Fruit fly (Drosophila melanogaster) whole organism, embryonic: ENCODE measurements around the gene trx.

ENCODE experiments used
- Aef1 ChIP-seq: fragments of 200-800 bp; sonication (Bioruptor generic); IDR thresholded peaks from 3 replicates; pipeline ENCODE4 v1.3.6; 2022; ENCODE audit warnings: missing biosample characterization, missing genetic modification characterization
- Bdp1 ChIP-seq: fragments of 200-800 bp; sonication (Bioruptor generic); optimal IDR thresholded peaks from 3 replicates; lab custom pipeline; 2016; ENCODE audit warnings: missing biosample characterization, missing genetic modification characterization
- Bgb ChIP-seq: fragments of 200-800 bp; sonication (Bioruptor generic); IDR thresholded peaks from 2 replicates; pipeline ENCODE4 v1.3.6; 2022; ENCODE audit warnings: missing biosample characterization, missing genetic modification characterization; ENCODE audit not compliant: partially characterized antibody
- Blimp-1 ChIP-seq: fragments of 200-800 bp; sonication (Bioruptor generic); optimal IDR thresholded peaks from 3 replicates; lab custom pipeline; 2018; ENCODE audit warnings: missing biosample characterization, missing genetic modification characterization, mild to moderate bottlenecking, moderate library complexity, missing genetic modification reagents
- CG10267 ChIP-seq: fragments of 200-800 bp; sonication (Bioruptor generic); optimal IDR thresholded peaks from 2 replicates; lab custom pipeline; 2018; ENCODE audit warnings: missing biosample characterization, mild to moderate bottlenecking, missing genetic modification characterization, moderate library complexity
- CG10321 ChIP-seq: fragments of 200-800 bp; sonication (Bioruptor generic); IDR thresholded peaks from 2 replicates; pipeline ENCODE4 v1.3.6; 2022; ENCODE audit warnings: missing biosample characterization, missing genetic modification characterization
- CG10366 ChIP-seq: fragments of 200-800 bp; sonication (Bioruptor generic); IDR thresholded peaks from 2 replicates; pipeline ENCODE4 v1.3.6; 2022; ENCODE audit warnings: missing biosample characterization, missing genetic modification characterization
- CG11247 ChIP-seq: fragments of 200-800 bp; sonication (Bioruptor generic); IDR thresholded peaks from 2 replicates; pipeline ENCODE4 v1.3.6; 2022; ENCODE audit warnings: missing biosample characterization, missing genetic modification characterization
- CG12769 ChIP-seq: fragments of 200-800 bp; sonication (Bioruptor generic); optimal IDR thresholded peaks from 2 replicates; lab custom pipeline; 2019; ENCODE audit warnings: missing biosample characterization, mild to moderate bottlenecking, missing genetic modification characterization, moderate library complexity
- CG14710 ChIP-seq: fragments of 200-800 bp; sonication (Bioruptor generic); optimal IDR thresholded peaks from 3 replicates; lab custom pipeline; 2019; ENCODE audit warnings: missing biosample characterization, mild to moderate bottlenecking, missing genetic modification characterization, moderate library complexity
- CG15514 ChIP-seq: fragments of 200-800 bp; sonication (Bioruptor generic); optimal IDR thresholded peaks from 3 replicates; lab custom pipeline; 2017; ENCODE audit warnings: missing biosample characterization, missing genetic modification characterization, mild to moderate bottlenecking, moderate library complexity, missing genetic modification reagents
- CG17186 ChIP-seq: fragments of 200-800 bp; sonication (Bioruptor generic); optimal IDR thresholded peaks from 3 replicates; lab custom pipeline; 2017; ENCODE audit warnings: missing biosample characterization, missing genetic modification reagents, missing genetic modification characterization
- CG17328 ChIP-seq: fragments of 200-800 bp; sonication (Bioruptor generic); IDR thresholded peaks from 2 replicates; pipeline ENCODE4 v1.3.6; 2022; ENCODE audit warnings: missing biosample characterization, missing genetic modification characterization
- CG17361 ChIP-seq: fragments of 200-800 bp; sonication (Bioruptor generic); IDR thresholded peaks from 3 replicates; pipeline ENCODE4 v1.3.6; 2022; ENCODE audit warnings: missing biosample characterization, missing genetic modification characterization
- CG17912 ChIP-seq: fragments of 200-800 bp; sonication (Bioruptor generic); optimal IDR thresholded peaks from 2 replicates; lab custom pipeline; 2018; ENCODE audit warnings: missing biosample characterization, mild to moderate bottlenecking, missing genetic modification characterization
- CG18476 ChIP-seq: fragments of 200-800 bp; sonication (Bioruptor generic); optimal IDR thresholded peaks from 2 replicates; lab custom pipeline; 2016; ENCODE audit warnings: missing biosample characterization, mild to moderate bottlenecking, missing genetic modification characterization
- CG31441 ChIP-seq: fragments of 200-800 bp; sonication (Bioruptor generic); IDR thresholded peaks from 2 replicates; pipeline ENCODE4 v1.3.6; 2022; ENCODE audit warnings: missing biosample characterization, missing genetic modification characterization
- CG34224 ChIP-seq: fragments of 200-800 bp; sonication (Bioruptor generic); IDR thresholded peaks from 3 replicates; pipeline ENCODE4 v1.3.6; 2022; ENCODE audit warnings: missing biosample characterization, missing genetic modification characterization; ENCODE audit not compliant: partially characterized antibody
- CG4328 ChIP-seq: fragments of 200-800 bp; sonication (Bioruptor generic); optimal IDR thresholded peaks from 3 replicates; lab custom pipeline; 2017; ENCODE audit warnings: missing biosample characterization, missing genetic modification reagents, missing genetic modification characterization
- CG4820 ChIP-seq: fragments of 200-800 bp; sonication (Bioruptor generic); optimal IDR thresholded peaks from 3 replicates; lab custom pipeline; 2016; ENCODE audit warnings: missing biosample characterization, missing genetic modification characterization
- CG7963 ChIP-seq: fragments of 200-800 bp; sonication (Bioruptor generic); IDR thresholded peaks from 3 replicates; pipeline ENCODE4 v1.3.6; 2022; ENCODE audit warnings: missing biosample characterization, missing genetic modification characterization; ENCODE audit not compliant: partially characterized antibody
- CG9437 ChIP-seq: fragments of 200-800 bp; sonication (Bioruptor generic); optimal IDR thresholded peaks from 2 replicates; lab custom pipeline; 2018; ENCODE audit warnings: missing biosample characterization, mild to moderate bottlenecking, missing genetic modification characterization
- CHES-1-like ChIP-seq: fragments of 200-800 bp; sonication (Bioruptor generic); optimal IDR thresholded peaks from 2 replicates; lab custom pipeline; 2016; ENCODE audit warnings: missing biosample characterization, missing genetic modification characterization
- D19A ChIP-seq: fragments of 200-800 bp; optimal IDR thresholded peaks from 3 replicates; lab custom pipeline; 2019; ENCODE audit warnings: missing biosample characterization, mild to moderate bottlenecking, missing genetic modification characterization, moderate library complexity
- E2f2 ChIP-seq: fragments of 200-800 bp; sonication (Bioruptor generic); IDR thresholded peaks from 2 replicates; pipeline ENCODE4 v1.3.6; 2022; ENCODE audit warnings: missing biosample characterization, missing genetic modification characterization
- HLH4C ChIP-seq: fragments of 200-800 bp; sonication (Bioruptor generic); IDR thresholded peaks from 3 replicates; pipeline ENCODE4 v1.3.6; 2022; ENCODE audit warnings: missing biosample characterization, missing genetic modification characterization; ENCODE audit not compliant: partially characterized antibody
- HLHmδ ChIP-seq: fragments of 200-800 bp; sonication (Bioruptor generic); optimal IDR thresholded peaks from 2 replicates; lab custom pipeline; 2018; ENCODE audit warnings: missing biosample characterization, mild to moderate bottlenecking, missing genetic modification characterization, moderate library complexity
- Lim3 ChIP-seq: fragments of 200-800 bp; sonication (Bioruptor generic); IDR thresholded peaks from 2 replicates; pipeline ENCODE4 v1.3.6; 2022; ENCODE audit warnings: missing biosample characterization, missing genetic modification characterization
- MBD-R2 ChIP-seq: fragments of 200-800 bp; sonication (Bioruptor generic); IDR thresholded peaks from 2 replicates; pipeline ENCODE4 v1.3.6; 2022; ENCODE audit warnings: missing biosample characterization, missing genetic modification characterization
- NfI ChIP-seq: fragments of 200-800 bp; sonication (Bioruptor generic); optimal IDR thresholded peaks from 3 replicates; lab custom pipeline; 2018; ENCODE audit warnings: missing biosample characterization, mild to moderate bottlenecking, missing genetic modification characterization, moderate library complexity
- Sin3A ChIP-seq: fragments of >200 bp; optimal IDR thresholded peaks from 2 replicates; lab custom pipeline; 2018
- Xbp1 ChIP-seq: fragments of 200-800 bp; sonication (Bioruptor generic); optimal IDR thresholded peaks from 3 replicates; lab custom pipeline; 2016; ENCODE audit warnings: missing biosample characterization, mild to moderate bottlenecking, missing genetic modification characterization
- crp ChIP-seq, 2 experiments: fragments of 200-800 bp; sonication (Bioruptor generic); optimal IDR thresholded peaks; 2 replicates in 1 of 2; 3 replicates in 1 of 2; lab custom pipeline; 2017; ENCODE audit warnings: missing biosample characterization in 2 of 2, missing genetic modification characterization in 2 of 2, mild to moderate bottlenecking in 1 of 2, moderate library complexity in 1 of 2
- en ChIP-seq: fragments of 200-800 bp; sonication (Bioruptor generic); optimal IDR thresholded peaks from 2 replicates; lab custom pipeline; 2016; ENCODE audit warnings: missing biosample characterization, missing genetic modification characterization
- esg ChIP-seq: fragments of 200-800 bp; sonication (Bioruptor generic); conservative IDR thresholded peaks from 2 replicates; pipeline ENCODE4 v1.3.6; 2022; ENCODE audit warnings: missing biosample characterization, missing genetic modification characterization
- fu2 ChIP-seq: fragments of 200-800 bp; sonication (Bioruptor generic); optimal IDR thresholded peaks from 2 replicates; lab custom pipeline; 2016; ENCODE audit warnings: missing biosample characterization, missing genetic modification characterization
- gsb ChIP-seq: fragments of 200-800 bp; sonication (Bioruptor generic); IDR thresholded peaks from 2 replicates; pipeline ENCODE4 v1.3.6; 2022; ENCODE audit warnings: missing biosample characterization, missing genetic modification characterization
- ham ChIP-seq: fragments of 200-800 bp; sonication (Bioruptor generic); IDR thresholded peaks from 2 replicates; pipeline ENCODE4 v1.3.6; 2022; ENCODE audit warnings: missing biosample characterization, missing genetic modification characterization
- hkb ChIP-seq, 2 experiments: fragments of 200-800 bp in 1 of 2; fragments of >200 bp in 1 of 2; sonication (Bioruptor generic) in 1 of 2; IDR thresholded peaks in 1 of 2; optimal IDR thresholded peaks in 1 of 2; 2 replicates each; pipeline versions ENCODE4 v1.3.6 to Lab custom; 2017 to 2022; ENCODE audit warnings: missing biosample characterization in 1 of 2, missing genetic modification characterization in 1 of 2
- kah ChIP-seq: fragments of 200-800 bp; sonication (Bioruptor generic); optimal IDR thresholded peaks from 2 replicates; lab custom pipeline; 2018; ENCODE audit warnings: missing biosample characterization, mild to moderate bottlenecking, missing genetic modification characterization
- lbe ChIP-seq: fragments of 200-800 bp; sonication (Bioruptor generic); optimal IDR thresholded peaks from 2 replicates; lab custom pipeline; 2016; ENCODE audit warnings: missing biosample characterization, mild to moderate bottlenecking, missing genetic modification characterization
- pan ChIP-seq, 4 experiments: fragments of >200 bp in 3 of 4; fragments of 200-800 bp in 1 of 4; sonication (Bioruptor generic) in 1 of 4; optimal IDR thresholded peaks in 3 of 4; IDR thresholded peaks in 1 of 4; 2 replicates each; pipeline versions ENCODE4 v1.3.6 to Lab custom; 2017 to 2022; ENCODE audit warnings: missing biosample characterization in 2 of 4, missing genetic modification characterization in 2 of 4, mixed read lengths in 1 of 4
- pnt ChIP-seq: fragments of 200-800 bp; sonication (Bioruptor generic); optimal IDR thresholded peaks from 3 replicates; lab custom pipeline; 2016; ENCODE audit warnings: missing biosample characterization, missing genetic modification characterization
- sob ChIP-seq: fragments of 200-800 bp; sonication (Bioruptor generic); IDR thresholded peaks from 2 replicates; pipeline ENCODE4 v1.3.6; 2022; ENCODE audit warnings: missing biosample characterization, missing genetic modification characterization
- tgo ChIP-seq: fragments of 200-800 bp; sonication (Bioruptor generic); IDR thresholded peaks from 3 replicates; pipeline ENCODE4 v1.3.6; 2022; ENCODE audit warnings: missing biosample characterization, missing genetic modification characterization
- toy ChIP-seq: fragments of 200-800 bp; sonication (Bioruptor generic); IDR thresholded peaks from 2 replicates; pipeline ENCODE4 v1.3.6; 2022; ENCODE audit warnings: missing biosample characterization, missing genetic modification characterization
- vvl ChIP-seq: fragments of 200-800 bp; sonication (Bioruptor generic); IDR thresholded peaks from 2 replicates; pipeline ENCODE4 v1.3.6; 2022; ENCODE audit warnings: missing biosample characterization, missing genetic modification characterization
- yki ChIP-seq: fragments of >200 bp; optimal IDR thresholded peaks from 3 replicates; lab custom pipeline; 2018

Gene trx

DNA sequence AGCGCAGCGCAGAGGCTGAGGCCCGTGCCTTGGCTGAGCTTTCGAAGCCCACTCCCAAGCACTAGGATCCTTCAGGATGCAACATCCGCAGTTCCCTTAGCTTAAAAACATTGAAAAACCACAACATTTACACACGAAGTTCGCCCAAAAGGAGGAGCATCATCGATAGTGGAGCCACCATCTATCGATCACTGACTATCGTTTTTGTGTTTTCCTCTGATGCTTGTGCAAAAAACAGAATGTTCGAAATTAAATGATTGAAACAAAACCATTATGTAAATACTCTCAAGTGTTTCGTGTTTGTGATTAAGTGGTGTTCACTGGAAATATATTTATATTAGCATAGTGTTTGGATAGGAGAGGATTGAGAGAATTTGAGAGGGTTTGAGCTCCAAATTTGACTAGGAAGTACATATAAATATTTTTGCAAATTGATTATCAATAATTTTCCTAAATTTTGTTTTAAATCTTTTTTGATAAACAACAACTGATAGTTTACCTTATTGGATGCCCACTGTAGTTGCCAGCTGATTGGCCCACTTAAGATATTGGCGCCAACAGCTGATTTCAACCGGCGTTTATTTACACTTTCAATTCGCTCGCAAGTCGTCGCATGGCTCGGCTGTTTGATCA, 40.9 kb upstream of the trx start, which contains the start of gene spn-B (continued):
- TF ChIP-seq CG15514 (GFP tag; lab: Kevin White, UChicago) (peak; percentile 61), esg (peak; percentile 69), Aef1 (GFP tag; lab: Robert Waterston, UW) (peak; percentile 55; the same call in 2 of the 3 replicates), sob (GFP tag; lab: Robert Waterston, UW) (peak; percentile 70), vvl (GFP tag; lab: Robert Waterston, UW) (peak; percentile 89), CG11247 (peak; percentile 39; the same call in 1 of the 2 replicates), toy (GFP tag; lab: Robert Waterston, UW) (0 out of 2 replicates have a peak, but pooled peaks have one; percentile 25), hkb (optimal IDR thresholded peaks at IDR 0.05; lab: Kevin White, UChicago) (no peak), hkb (GFP tag; IDR thresholded peaks at IDR 0.05; lab: Robert Waterston, UW) (peak; percentile 84), Sin3A (lab: Kevin White, UChicago) (no peak), CG7963 (GFP tag; lab: Robert Waterston, UW) (no peak), fu2 (GFP tag; lab: Kevin White, UChicago) (peak; percentile 55), CG14710 (peak; percentile 76), MBD-R2 (GFP tag; lab: Robert Waterston, UW) (peak; percentile 47; the same call in 1 of the 2 replicates), pnt (GFP tag; lab: Kevin White, UChicago) (peak; percentile 24), CG17186 (peak; percentile 9), CG4328 (GFP tag; lab: Kevin White, UChicago) (peak; percentile 64), CG17328 (GFP tag; lab: Robert Waterston, UW) (peak; percentile 75), CG17912 (no peak), CG18476 (GFP tag; lab: Kevin White, UChicago) (peak; percentile 75), CG10366 (GFP tag; lab: Robert Waterston, UW) (peak; percentile 60), en (GFP tag; lab: Kevin White, UChicago) (no peak), CG10321 (no peak; the same call in 1 of the 2 replicates), D19A (tag; lab: Kevin White, UChicago) (peak; percentile 77), CG17361 (GFP tag; lab: Robert Waterston, UW) (peak; percentile 81), NfI (GFP tag; lab: Kevin White, UChicago) (peak; percentile 65), CG9437 (GFP tag; lab: Kevin White, UChicago) (peak; percentile 67), CG4820 (GFP tag; lab: Kevin White, UChicago) (peak; percentile 71), Bdp1 (GFP tag; lab: Kevin White, UChicago) (peak; percentile 40), HLH4C (GFP tag; lab: Robert Waterston, UW) (no peak; the same call in 1 of the 3 replicates), Xbp1 (GFP tag; lab: Kevin White, UChicago) (peak; percentile 78), E2f2 (GFP tag; lab: Robert Waterston, UW) (peak; percentile 66), kah (GFP tag; lab: Kevin White, UChicago) (peak; percentile 32), HLHmδ (GFP tag; lab: Kevin White, UChicago) (no peak), Bgb (GFP tag; lab: Robert Waterston, UW) (no peak; the same call in 1 of the 2 replicates), Lim3 (no peak; the same call in 1 of the 2 replicates), CG34224 (GFP tag; lab: Robert Waterston, UW) (no peak), yki (lab: Kevin White, UChicago) (no peak), lbe (GFP tag; lab: Kevin White, UChicago) (peak; percentile 76), Blimp-1 (peak; percentile 78), gsb (GFP tag; lab: Robert Waterston, UW) (peak; percentile 5; the same call in 1 of the 2 replicates), CG10267 (tag; lab: Kevin White, UChicago) (peak; percentile 81), CG12769 (tag; lab: Kevin White, UChicago) (peak; percentile 69), ham (GFP tag; lab: Robert Waterston, UW) (no peak), pan (optimal IDR thresholded peaks at IDR 0.05; lab: Kevin White, UChicago) (no peak), pan (GFP tag; optimal IDR thresholded peaks at IDR 0.05 in 1 of 2, IDR thresholded peaks at IDR 0.05 in 1 of 2) (peak in 1 of 2 experiments; percentile 77), CHES-1-like (GFP tag; lab: Kevin White, UChicago) (no peak), CG31441 (peak; percentile 80), crp (GFP tag; optimal IDR thresholded peaks at IDR 0.05; lab: Kevin White, UChicago) (peak; percentile 52 to 90), tgo (peak; percentile 73)
